Fruit fly (Drosophila melanogaster) whole organism, embryonic: Measurements from ENCODE around the gene CG15882.

Source experiments
- Asciz ChIP-seq: fragments of 200-800 bp; sonication (Bioruptor generic); optimal IDR thresholded peaks from 2 replicates; lab custom pipeline; 2017; ENCODE audit warnings: missing biosample characterization, mild to moderate bottlenecking, missing genetic modification characterization, missing genetic modification reagents
- B-H2 ChIP-seq: fragments of 200-800 bp; sonication (Bioruptor generic); optimal IDR thresholded peaks from 2 replicates; lab custom pipeline; 2018; ENCODE audit warnings: missing biosample characterization, mild to moderate bottlenecking, missing genetic modification characterization
- BtbVII ChIP-seq: fragments of 200-800 bp; sonication (Bioruptor generic); optimal IDR thresholded peaks from 3 replicates; lab custom pipeline; 2017; ENCODE audit warnings: missing biosample characterization, mild to moderate bottlenecking, missing genetic modification characterization
- CG1024 ChIP-seq: fragments of 200-800 bp; sonication (Bioruptor generic); IDR thresholded peaks from 2 replicates; pipeline ENCODE4 v1.3.6; 2022; ENCODE audit warnings: missing biosample characterization, missing genetic modification characterization
- CG10431 ChIP-seq: fragments of 200-800 bp; sonication (Bioruptor generic); optimal IDR thresholded peaks from 3 replicates; lab custom pipeline; 2018; ENCODE audit warnings: missing biosample characterization, mild to moderate bottlenecking, missing genetic modification characterization
- CG12659 ChIP-seq: fragments of 200-800 bp; sonication (Bioruptor generic); optimal IDR thresholded peaks from 3 replicates; lab custom pipeline; 2017; ENCODE audit warnings: mild to moderate bottlenecking, missing biosample characterization, missing genetic modification reagents, missing genetic modification characterization
- CG14014 ChIP-seq: fragments of 200-800 bp; sonication (Bioruptor generic); IDR thresholded peaks from 2 replicates; pipeline ENCODE4 v1.3.6; 2022; ENCODE audit warnings: missing biosample characterization, missing genetic modification characterization
- CG14667 ChIP-seq: fragments of 200-800 bp; sonication (Bioruptor generic); IDR thresholded peaks from 2 replicates; pipeline ENCODE4 v1.3.6; 2022; ENCODE audit warnings: missing biosample characterization, missing genetic modification characterization
- CG15269 ChIP-seq: fragments of 200-800 bp; sonication (Bioruptor generic); optimal IDR thresholded peaks from 2 replicates; lab custom pipeline; 2018; ENCODE audit warnings: missing biosample characterization, mild to moderate bottlenecking, missing genetic modification characterization, moderate library complexity
- CG17829 ChIP-seq: fragments of 200-800 bp; optimal IDR thresholded peaks from 2 replicates; lab custom pipeline; 2019; ENCODE audit warnings: missing biosample characterization, mild to moderate bottlenecking, missing genetic modification characterization, moderate library complexity
- CG18011 ChIP-seq: fragments of 200-800 bp; sonication (Bioruptor generic); optimal IDR thresholded peaks from 2 replicates; lab custom pipeline; 2017; ENCODE audit warnings: missing biosample characterization, missing genetic modification characterization, mild to moderate bottlenecking, moderate library complexity, missing genotype
- CG18476 ChIP-seq: fragments of 200-800 bp; sonication (Bioruptor generic); optimal IDR thresholded peaks from 2 replicates; lab custom pipeline; 2016; ENCODE audit warnings: missing biosample characterization, mild to moderate bottlenecking, missing genetic modification characterization
- CG30403 ChIP-seq: fragments of 200-800 bp; sonication (Bioruptor generic); optimal IDR thresholded peaks from 3 replicates; lab custom pipeline; 2016; ENCODE audit warnings: missing biosample characterization, missing genetic modification characterization
- CG33213 ChIP-seq: fragments of 200-800 bp; sonication (Bioruptor generic); optimal IDR thresholded peaks from 3 replicates; lab custom pipeline; 2016; ENCODE audit warnings: missing biosample characterization, missing genetic modification characterization
- CG33557 ChIP-seq: fragments of 200-800 bp; sonication (Bioruptor generic); optimal IDR thresholded peaks from 2 replicates; lab custom pipeline; 2019; ENCODE audit warnings: missing biosample characterization, mild to moderate bottlenecking, missing genetic modification characterization, moderate library complexity
- CoRest ChIP-seq: fragments of 200-800 bp; sonication (Bioruptor generic); optimal IDR thresholded peaks from 3 replicates; lab custom pipeline; 2018; ENCODE audit warnings: missing biosample characterization, mild to moderate bottlenecking, missing genetic modification characterization, moderate library complexity
- D19A ChIP-seq: fragments of 200-800 bp; optimal IDR thresholded peaks from 3 replicates; lab custom pipeline; 2019; ENCODE audit warnings: missing biosample characterization, mild to moderate bottlenecking, missing genetic modification characterization, moderate library complexity
- Deaf1 ChIP-seq: fragments of 200-800 bp; optimal IDR thresholded peaks from 3 replicates; lab custom pipeline; 2019; ENCODE audit warnings: missing biosample characterization, mild to moderate bottlenecking, missing genetic modification characterization, moderate library complexity
- Dek ChIP-seq: fragments of 200-800 bp; sonication (Bioruptor generic); optimal IDR thresholded peaks from 3 replicates; lab custom pipeline; 2019; ENCODE audit warnings: missing biosample characterization, mild to moderate bottlenecking, missing genetic modification characterization, moderate library complexity
- Dref ChIP-seq: fragments of 200-800 bp; sonication (Bioruptor generic); IDR thresholded peaks from 2 replicates; pipeline ENCODE4 v1.3.6; 2022; ENCODE audit warnings: missing biosample characterization, missing genetic modification characterization
- Hmr ChIP-seq: fragments of 200-800 bp; sonication (Bioruptor generic); optimal IDR thresholded peaks from 3 replicates; lab custom pipeline; 2017; ENCODE audit warnings: mild to moderate bottlenecking, missing biosample characterization, missing genetic modification reagents, missing genetic modification characterization
- Hr51 ChIP-seq, 2 experiments: fragments of 200-800 bp; sonication (Bioruptor generic); optimal IDR thresholded peaks; 2 replicates in 1 of 2; 3 replicates in 1 of 2; lab custom pipeline; 2016 to 2018; ENCODE audit warnings: missing biosample characterization in 2 of 2, missing genetic modification characterization in 2 of 2, mild to moderate bottlenecking in 1 of 2, moderate library complexity in 1 of 2
- Hr78 ChIP-seq, 2 experiments: fragments of 200-800 bp in 1 of 2; fragments of >200 bp in 1 of 2; sonication (Bioruptor generic) in 1 of 2; optimal IDR thresholded peaks; 2 replicates each; lab custom pipeline; 2017 to 2019; ENCODE audit warnings: missing biosample characterization in 2 of 2, missing genetic modification characterization in 2 of 2, mild to moderate bottlenecking in 1 of 2, moderate library complexity in 1 of 2
- Meics ChIP-seq: fragments of 200-800 bp; sonication (Bioruptor generic); optimal IDR thresholded peaks from 2 replicates; lab custom pipeline; 2017; ENCODE audit warnings: missing biosample characterization, mild to moderate bottlenecking, missing genetic modification characterization
- Ptx1 ChIP-seq: fragments of 200-800 bp; sonication (Bioruptor generic); IDR thresholded peaks from 2 replicates; pipeline ENCODE4 v1.3.6; 2022; ENCODE audit warnings: missing biosample characterization, missing genetic modification characterization
- Spps ChIP-seq: fragments of 200-800 bp; sonication (Bioruptor generic); optimal IDR thresholded peaks from 2 replicates; lab custom pipeline; 2018; ENCODE audit warnings: missing biosample characterization, mild to moderate bottlenecking, missing genetic modification characterization
- Tbp ChIP-seq: fragments of >200 bp; optimal IDR thresholded peaks from 2 replicates; lab custom pipeline; 2018; ENCODE audit warnings: missing biosample characterization, missing genetic modification characterization
- Usf ChIP-seq: fragments of 200-800 bp; sonication (Bioruptor generic); optimal IDR thresholded peaks from 2 replicates; lab custom pipeline; 2017; ENCODE audit warnings: missing genotype, missing biosample characterization, missing genetic modification characterization
- YL-1 ChIP-seq: fragments of 200-800 bp; sonication (Bioruptor generic); optimal IDR thresholded peaks from 3 replicates; lab custom pipeline; 2017; ENCODE audit warnings: missing biosample characterization, mild to moderate bottlenecking, missing genetic modification characterization
- bab2 ChIP-seq: fragments of 200-800 bp; sonication (Bioruptor generic); optimal IDR thresholded peaks from 2 replicates; lab custom pipeline; 2016; ENCODE audit warnings: missing biosample characterization, missing genetic modification characterization
- cato ChIP-seq: fragments of 200-800 bp; sonication (Bioruptor generic); optimal IDR thresholded peaks from 2 replicates; lab custom pipeline; 2016; ENCODE audit warnings: missing biosample characterization, missing genetic modification characterization, borderline replicate concordance
- da ChIP-seq: fragments of 200-800 bp; sonication (Bioruptor generic); optimal IDR thresholded peaks from 2 replicates; lab custom pipeline; 2016; ENCODE audit warnings: missing biosample characterization, missing genetic modification characterization
- dimm ChIP-seq: fragments of 200-800 bp; sonication (Bioruptor generic); IDR thresholded peaks from 2 replicates; pipeline ENCODE4 v1.3.6; 2022; ENCODE audit warnings: missing biosample characterization, missing genetic modification characterization
- fd64A ChIP-seq: fragments of 200-800 bp; sonication (Bioruptor generic); optimal IDR thresholded peaks from 3 replicates; lab custom pipeline; 2018; ENCODE audit warnings: missing biosample characterization, mild to moderate bottlenecking, missing genetic modification characterization
- fd96Cb ChIP-seq: fragments of 200-800 bp; sonication (Bioruptor generic); optimal IDR thresholded peaks from 2 replicates; lab custom pipeline; 2018; ENCODE audit warnings: missing biosample characterization, mild to moderate bottlenecking, missing genetic modification characterization, moderate library complexity
- ham ChIP-seq: fragments of 200-800 bp; sonication (Bioruptor generic); IDR thresholded peaks from 2 replicates; pipeline ENCODE4 v1.3.6; 2022; ENCODE audit warnings: missing biosample characterization, missing genetic modification characterization
- inv ChIP-seq: fragments of 200-800 bp; sonication (Bioruptor generic); IDR thresholded peaks from 2 replicates; pipeline ENCODE4 v1.3.6; 2022; ENCODE audit warnings: missing biosample characterization, missing genetic modification characterization; ENCODE audit not compliant: partially characterized antibody
- lmd ChIP-seq: fragments of 200-800 bp; sonication (Bioruptor generic); IDR thresholded peaks from 2 replicates; pipeline ENCODE4 v1.3.6; 2022; ENCODE audit warnings: missing biosample characterization, missing genetic modification characterization
- mirr ChIP-seq: fragments of 200-800 bp; sonication (Bioruptor generic); optimal IDR thresholded peaks from 3 replicates; lab custom pipeline; 2018; ENCODE audit warnings: missing biosample characterization, mild to moderate bottlenecking, missing genetic modification characterization
- nerfin-2 ChIP-seq: fragments of 200-800 bp; sonication (Bioruptor generic); IDR thresholded peaks from 2 replicates; pipeline ENCODE4 v1.3.6; 2022; ENCODE audit warnings: missing biosample characterization, missing genetic modification characterization; ENCODE audit not compliant: partially characterized antibody
- pfk ChIP-seq: fragments of 200-800 bp; sonication (Bioruptor generic); optimal IDR thresholded peaks from 2 replicates; lab custom pipeline; 2018; ENCODE audit warnings: missing biosample characterization, mild to moderate bottlenecking, missing genetic modification characterization, moderate library complexity
- phol ChIP-seq: fragments of 200-800 bp; sonication (Bioruptor generic); optimal IDR thresholded peaks from 3 replicates; lab custom pipeline; 2018; ENCODE audit warnings: missing biosample characterization, mild to moderate bottlenecking, missing genetic modification characterization, moderate library complexity
- ranshi ChIP-seq: fragments of 200-800 bp; sonication (Bioruptor generic); IDR thresholded peaks from 2 replicates; pipeline ENCODE4 v1.3.6; 2022; ENCODE audit warnings: missing biosample characterization, missing genetic modification characterization
- seq ChIP-seq: fragments of 200-800 bp; sonication (Bioruptor generic); IDR thresholded peaks from 2 replicates; pipeline ENCODE4 v1.3.6; 2022; ENCODE audit warnings: missing biosample characterization, missing genetic modification characterization
- sr ChIP-seq: fragments of 200-800 bp; sonication (Bioruptor generic); IDR thresholded peaks from 3 replicates; pipeline ENCODE4 v1.3.6; 2022; ENCODE audit warnings: missing biosample characterization, missing genetic modification characterization
- trem ChIP-seq: fragments of 200-800 bp; optimal IDR thresholded peaks from 3 replicates; lab custom pipeline; 2019; ENCODE audit warnings: missing biosample characterization, mild to moderate bottlenecking, missing genetic modification characterization, moderate library complexity
- vvl ChIP-seq: fragments of 200-800 bp; sonication (Bioruptor generic); IDR thresholded peaks from 2 replicates; pipeline ENCODE4 v1.3.6; 2022; ENCODE audit warnings: missing biosample characterization, missing genetic modification characterization
- zfh1 ChIP-seq: fragments of 200-800 bp; sonication (Bioruptor generic); IDR thresholded peaks from 3 replicates; pipeline ENCODE4 v1.3.6; 2022; ENCODE audit warnings: missing biosample characterization, missing genetic modification characterization

The CG15882 gene

dm6 chrX:19153288-19154130 is 29.3 kb upstream of the CG15882 start (continued):
- TF ChIP-seq Dref (GFP tag; lab: Robert Waterston, UW), result 0 out of 2 replicates have a peak, but pooled peaks have one; percentile 29
- no peak for TF ChIP-seq ranshi (GFP tag; lab: Robert Waterston, UW)
- no peak for TF ChIP-seq CG18476
- no peak for TF ChIP-seq trem (tag; lab: Kevin White, UChicago)
- TF ChIP-seq ham (GFP tag; lab: Robert Waterston, UW), result no peak
- no peak for TF ChIP-seq da
- TF ChIP-seq CoRest (tag; lab: Kevin White, UChicago), result no peak
- peak; percentile 98 for TF ChIP-seq Deaf1 (tag; lab: Kevin White, UChicago)
- no peak for TF ChIP-seq CG30403 (GFP tag; lab: Kevin White, UChicago)
- TF ChIP-seq CG17829 (tag; lab: Kevin White, UChicago), result peak; percentile 22
- no peak for TF ChIP-seq inv (GFP tag; lab: Robert Waterston, UW)
- TF ChIP-seq mirr, result peak; percentile 40
- no peak for TF ChIP-seq pfk (GFP tag; lab: Kevin White, UChicago)
- no peak for TF ChIP-seq Hr51 (GFP tag; optimal IDR thresholded peaks at IDR 0.05; lab: Kevin White, UChicago)
- no peak for TF ChIP-seq CG1024
- TF ChIP-seq sr (GFP tag; lab: Robert Waterston, UW), result 0 out of 3 replicates have a peak, but pooled peaks have one; percentile 50
- 0 out of 2 replicates have a peak, but pooled peaks have one; percentile 19 for TF ChIP-seq vvl
- no peak for TF ChIP-seq fd96Cb (tag; lab: Kevin White, UChicago)
- TF ChIP-seq CG10431, result no peak
- TF ChIP-seq cato (GFP tag; lab: Kevin White, UChicago), result no peak
- TF ChIP-seq Hr78 (GFP tag; optimal IDR thresholded peaks at IDR 0.05; lab: Kevin White, UChicago), result peak in 1 of 2 experiments; percentile 63
- TF ChIP-seq dimm (GFP tag; lab: Robert Waterston, UW), result no peak
- TF ChIP-seq zfh1, result 0 out of 3 replicates have a peak, but pooled peaks have one; percentile 15
- TF ChIP-seq seq, result no peak
- no peak for TF ChIP-seq bab2 (GFP tag; lab: Kevin White, UChicago)
- no peak for TF ChIP-seq Ptx1
- TF ChIP-seq Usf (GFP tag; lab: Kevin White, UChicago), result no peak
- TF ChIP-seq phol, result no peak
- no peak for TF ChIP-seq Dek
- TF ChIP-seq B-H2 (GFP tag; lab: Kevin White, UChicago), result no peak
- no peak for TF ChIP-seq BtbVII
- TF ChIP-seq Tbp (GFP tag; lab: Kevin White, UChicago), result no peak
- no peak for TF ChIP-seq Asciz (GFP tag; lab: Kevin White, UChicago)
- TF ChIP-seq CG33213 (GFP tag; lab: Kevin White, UChicago), result no peak
- no peak for TF ChIP-seq CG33557
- TF ChIP-seq CG14667 (GFP tag; lab: Robert Waterston, UW), result no peak
- no peak for TF ChIP-seq Meics (GFP tag; lab: Kevin White, UChicago)
- TF ChIP-seq lmd (GFP tag; lab: Robert Waterston, UW), result no peak
- peak; percentile 22 for TF ChIP-seq CG18011
- no peak for TF ChIP-seq YL-1 (GFP tag; lab: Kevin White, UChicago)
- TF ChIP-seq CG15269 (tag; lab: Kevin White, UChicago), result no peak
- TF ChIP-seq CG14014, result no peak
- no peak for TF ChIP-seq Spps
- no peak for TF ChIP-seq nerfin-2 (GFP tag; lab: Robert Waterston, UW)
- peak; percentile 9 for TF ChIP-seq Hmr (GFP tag; lab: Kevin White, UChicago)
- TF ChIP-seq fd64A, result no peak
- TF ChIP-seq D19A (tag; lab: Kevin White, UChicago), result no peak
- TF ChIP-seq CG12659 (GFP tag; lab: Kevin White, UChicago), result no peak
